Fruit fly (Drosophila melanogaster): Measurements from ENCODE around the gene spri.

Gene spri

dm6 chrX:10602057-10602764 lies 17.0 kb upstream of the spri start, which contains the start of gene CG1628 (continued):
- TF ChIP-seq CG14441 (GFP tag; IDR thresholded peaks at IDR 0.05) (peak; percentile 45; the same call in 1 of the 2 replicates), CG17361 (GFP tag; IDR thresholded peaks at IDR 0.05) (peak; percentile 47; the same call in 2 of the 3 replicates), crol (GFP tag; IDR thresholded peaks at IDR 0.05) (peak; percentile 97), gcm2 (GFP tag; optimal IDR thresholded peaks at IDR 0.05) (no peak), CG5953 (GFP tag; IDR thresholded peaks at IDR 0.05) (0 out of 2 replicates have a peak, but pooled peaks have one; percentile 23), Dll (GFP tag; IDR thresholded peaks at IDR 0.05; ENCODE audit: partially characterized antibody) (peak; percentile 68; the same call in 3 of the 4 replicates), lov (optimal IDR thresholded peaks at IDR 0.05) (no peak), lov (GFP tag; IDR thresholded peaks at IDR 0.05) (0 out of 3 replicates have a peak, but pooled peaks have one; percentile 56), CG3847 (GFP tag; IDR thresholded peaks at IDR 0.05) (peak; percentile 20; the same call in 1 of the 2 replicates), CG1792 (GFP tag; optimal IDR thresholded peaks at IDR 0.05) (peak; percentile 3), Adf1 (GFP tag; IDR thresholded peaks at IDR 0.05) (peak; percentile 99), CG3281 (GFP tag; optimal IDR thresholded peaks at IDR 0.05) (no peak), ttk (GFP tag; IDR thresholded peaks at IDR 0.05) (no peak; the same call in 1 of the 2 replicates), CG34422 (GFP tag; IDR thresholded peaks at IDR 0.05) (peak; percentile 60; the same call in 1 of the 3 replicates), CG17912 (GFP tag; optimal IDR thresholded peaks at IDR 0.05) (peak; percentile 14), ssp (GFP tag; IDR thresholded peaks at IDR 0.05) (no peak), CG17802 (tag; optimal IDR thresholded peaks at IDR 0.05) (no peak), ems (GFP tag; optimal IDR thresholded peaks at IDR 0.05) (no peak), CG10267 (tag; optimal IDR thresholded peaks at IDR 0.05) (no peak), nerfin-2 (GFP tag; IDR thresholded peaks at IDR 0.05; ENCODE audit: partially characterized antibody) (peak; percentile 39), CG11456 (GFP tag; IDR thresholded peaks at IDR 0.05) (0 out of 3 replicates have a peak, but pooled peaks have one; percentile 47), so (GFP tag; IDR thresholded peaks at IDR 0.05) (0 out of 3 replicates have a peak, but pooled peaks have one; percentile 45), CG6791 (GFP tag; IDR thresholded peaks at IDR 0.05; ENCODE audit: partially characterized antibody) (peak; percentile 82), bcd (GFP tag; optimal IDR thresholded peaks at IDR 0.05) (peak; percentile 46), CG12769 (tag; optimal IDR thresholded peaks at IDR 0.05) (no peak), CG15514 (GFP tag; optimal IDR thresholded peaks at IDR 0.05) (peak; percentile 43), ATbp (GFP tag; optimal IDR thresholded peaks at IDR 0.05) (no peak), CG7839 (tag; optimal IDR thresholded peaks at IDR 0.05) (peak; percentile 4), CG6254 (GFP tag; optimal IDR thresholded peaks at IDR 0.05) (peak; percentile 38), CG32767 (GFP tag; IDR thresholded peaks at IDR 0.05) (0 out of 2 replicates have a peak, but pooled peaks have one; percentile 17), CG3726 (GFP tag; IDR thresholded peaks at IDR 0.05) (no peak), sob (GFP tag; IDR thresholded peaks at IDR 0.05) (peak; percentile 57; the same call in 1 of the 2 replicates), lbe (GFP tag; optimal IDR thresholded peaks at IDR 0.05) (no peak), HLH4C (GFP tag; IDR thresholded peaks at IDR 0.05; ENCODE audit: partially characterized antibody) (peak; percentile 66), gce (GFP tag; IDR thresholded peaks at IDR 0.05) (0 out of 3 replicates have a peak, but pooled peaks have one; percentile 43), Scr (GFP tag; IDR thresholded peaks at IDR 0.05; ENCODE audit: partially characterized antibody) (peak; percentile 58), vnd (GFP tag; IDR thresholded peaks at IDR 0.05; ENCODE audit: partially characterized antibody) (0 out of 3 replicates have a peak, but pooled peaks have one; percentile 47), chm (GFP tag; IDR thresholded peaks at IDR 0.05) (peak; percentile 64), ab (GFP tag; optimal IDR thresholded peaks at IDR 0.05) (no peak), CG10366 (GFP tag; IDR thresholded peaks at IDR 0.05) (peak; percentile 15; the same call in 1 of the 2 replicates), Dip3 (GFP tag; optimal IDR thresholded peaks at IDR 0.05) (no peak), Meics (GFP tag; optimal IDR thresholded peaks at IDR 0.05) (peak; percentile 41), CG6175 (GFP tag; IDR thresholded peaks at IDR 0.05) (peak; percentile 100), mirr (GFP tag; optimal IDR thresholded peaks at IDR 0.05) (peak; percentile 38), CG1233 (GFP tag; optimal IDR thresholded peaks at IDR 0.05) (peak; percentile 34), Mes4 (GFP tag; optimal IDR thresholded peaks at IDR 0.05) (no peak), repo (GFP tag; optimal IDR thresholded peaks at IDR 0.05) (no peak), Rx (GFP tag; IDR thresholded peaks at IDR 0.05) (no peak), dysf (GFP tag; IDR thresholded peaks at IDR 0.05) (peak; percentile 38; the same call in 1 of the 3 replicates)

All from whole organism, embryonic.